Fruit fly (Drosophila melanogaster): ENCODE results near the gene CG31294.

Gene CG31294

dm6 chr3R:15670559-15670958 lies 45.8 kb downstream of the CG31294 start:
- no peak for TF ChIP-seq CG14655 (GFP tag; optimal IDR thresholded peaks at IDR 0.05)
- TF ChIP-seq D1 (tag; optimal IDR thresholded peaks at IDR 0.05), result no peak
- TF ChIP-seq CG15710 (tag; optimal IDR thresholded peaks at IDR 0.05), result no peak
- TF ChIP-seq CG17806 (tag; optimal IDR thresholded peaks at IDR 0.05), result no peak
- TF ChIP-seq fd96Ca (GFP tag; IDR thresholded peaks at IDR 0.05), result 0 out of 3 replicates have a peak, but pooled peaks have one; percentile 15
- TF ChIP-seq EcR (GFP tag; optimal IDR thresholded peaks at IDR 0.05), result peak; percentile 1
- peak; percentile 22 for TF ChIP-seq Pif1A (GFP tag; optimal IDR thresholded peaks at IDR 0.05)
- TF ChIP-seq Snoo (tag; optimal IDR thresholded peaks at IDR 0.05), result peak; percentile 23

DNA sequence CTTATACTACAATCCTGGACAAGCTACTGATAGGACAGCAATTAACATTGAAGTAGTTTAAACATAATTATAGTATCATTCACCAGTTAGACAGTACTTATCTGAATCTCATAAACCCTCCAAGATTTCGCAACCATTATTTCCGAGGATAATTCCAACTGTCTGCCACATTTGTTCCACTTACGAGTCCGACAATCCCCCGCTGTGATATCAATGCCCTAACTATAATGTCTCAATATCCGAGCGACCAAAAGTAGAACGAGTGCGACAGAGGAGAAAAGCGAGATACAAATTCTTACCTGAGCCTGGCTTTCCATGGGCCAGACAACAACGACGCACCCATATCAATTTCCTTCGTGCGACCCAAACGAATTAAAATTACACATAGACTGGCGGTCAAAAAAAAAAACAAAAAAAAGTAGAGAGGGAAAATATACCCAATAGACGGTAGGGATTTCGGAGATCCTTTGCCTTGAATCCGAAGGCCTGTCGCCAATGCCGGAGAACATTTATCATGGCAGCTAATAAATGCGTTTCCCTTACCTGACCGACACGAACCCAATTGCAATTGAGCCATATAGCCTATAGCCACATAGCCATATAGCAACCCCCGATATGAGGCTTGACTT lies 47.4 kb downstream of the CG31294 start:
- TF ChIP-seq CG15710 (tag; optimal IDR thresholded peaks at IDR 0.05) (no peak), CG14655 (GFP tag; optimal IDR thresholded peaks at IDR 0.05) (no peak), CG12605 (GFP tag; IDR thresholded peaks at IDR 0.05) (no peak), CG34367 (tag; optimal IDR thresholded peaks at IDR 0.05) (no peak), CG4496 (GFP tag; IDR thresholded peaks at IDR 0.05) (no peak), Pif1B (GFP tag; optimal IDR thresholded peaks at IDR 0.05) (no peak), Snoo (tag; optimal IDR thresholded peaks at IDR 0.05) (no peak), CG10348 (GFP tag; IDR thresholded peaks at IDR 0.05) (no peak), rn (GFP tag; IDR thresholded peaks at IDR 0.05) (no peak), fd96Ca (GFP tag; IDR thresholded peaks at IDR 0.05) (no peak), CG8301 (tag; optimal IDR thresholded peaks at IDR 0.05) (no peak), Pif1A (GFP tag; optimal IDR thresholded peaks at IDR 0.05) (no peak), CG17806 (tag; optimal IDR thresholded peaks at IDR 0.05) (no peak)

dm6 chr3R:15666900-15667507 lies 49.4 kb downstream of the CG31294 start:
- TF ChIP-seq CG14655 (GFP tag; optimal IDR thresholded peaks at IDR 0.05), result no peak
- no peak for TF ChIP-seq Pif1B (GFP tag; optimal IDR thresholded peaks at IDR 0.05)
- no peak for TF ChIP-seq rn (GFP tag; IDR thresholded peaks at IDR 0.05)
- no peak for TF ChIP-seq Ets98B (GFP tag; IDR thresholded peaks at IDR 0.05)
- TF ChIP-seq fd96Ca (GFP tag; IDR thresholded peaks at IDR 0.05), result no peak
- TF ChIP-seq CG9948 (tag; optimal IDR thresholded peaks at IDR 0.05), result no peak

DNA sequence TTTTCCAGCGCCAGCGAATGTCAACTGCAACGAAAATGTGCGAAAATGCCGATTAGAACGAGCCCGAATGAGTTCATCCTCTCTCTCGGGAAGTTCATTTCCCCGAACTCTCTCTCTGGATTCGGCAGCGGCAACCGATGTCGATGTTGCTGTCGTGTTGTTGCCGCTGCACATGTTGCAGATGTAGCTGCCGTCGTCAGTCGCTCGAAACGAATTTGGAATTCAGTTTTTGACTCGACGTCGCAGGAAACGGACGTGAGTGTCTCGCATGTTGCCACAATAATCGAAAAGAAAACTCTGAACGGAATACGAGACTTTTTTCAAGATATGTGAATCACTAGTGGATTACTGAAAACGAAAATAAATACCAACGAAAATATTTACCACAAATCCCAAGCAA lies 50.4 kb downstream of the CG31294 start, which contains the start of gene pxb:
TSS of gene pxb (plus strand) at position 222 of the 400 bp plus-strand sequence.
- TF ChIP-seq CG32121 (GFP tag; IDR thresholded peaks at IDR 0.05) (peak; percentile 35; the same call in 1 of the 2 replicates), CG15710 (tag; optimal IDR thresholded peaks at IDR 0.05) (no peak), Snoo (tag; optimal IDR thresholded peaks at IDR 0.05) (peak; percentile 18), CG13204 (GFP tag; optimal IDR thresholded peaks at IDR 0.05) (peak; percentile 39), CG34367 (tag; optimal IDR thresholded peaks at IDR 0.05) (no peak), CG8301 (tag; optimal IDR thresholded peaks at IDR 0.05) (no peak), fd96Ca (GFP tag; IDR thresholded peaks at IDR 0.05) (peak; percentile 48; the same call in 1 of the 3 replicates), CG17806 (tag; optimal IDR thresholded peaks at IDR 0.05) (no peak), CG4496 (GFP tag; IDR thresholded peaks at IDR 0.05) (peak; percentile 44; the same call in 1 of the 3 replicates), CG8159 (tag; optimal IDR thresholded peaks at IDR 0.05) (peak; percentile 3), CG9948 (tag; optimal IDR thresholded peaks at IDR 0.05) (no peak), CG14655 (GFP tag; optimal IDR thresholded peaks at IDR 0.05) (no peak), gl (tag; optimal IDR thresholded peaks at IDR 0.05) (no peak), Ets98B (GFP tag; IDR thresholded peaks at IDR 0.05) (peak; percentile 63; the same call in 1 of the 2 replicates), CG12605 (GFP tag; IDR thresholded peaks at IDR 0.05) (peak; percentile 31; the same call in 1 of the 2 replicates), rn (GFP tag; IDR thresholded peaks at IDR 0.05) (no peak), CG10348 (GFP tag; IDR thresholded peaks at IDR 0.05) (no peak), Pif1A (GFP tag; optimal IDR thresholded peaks at IDR 0.05) (peak; percentile 2), EcR (GFP tag; optimal IDR thresholded peaks at IDR 0.05) (peak; percentile 33), D1 (tag; optimal IDR thresholded peaks at IDR 0.05) (no peak), Pif1B (GFP tag; optimal IDR thresholded peaks at IDR 0.05) (peak; percentile 25)
